Fruit fly (Drosophila melanogaster): ENCODE measurements around the gene mtgo.
A peak's percentile ranks its signal among the peaks of the same experiment; 100 is the strongest.

The mtgo gene

DNA sequence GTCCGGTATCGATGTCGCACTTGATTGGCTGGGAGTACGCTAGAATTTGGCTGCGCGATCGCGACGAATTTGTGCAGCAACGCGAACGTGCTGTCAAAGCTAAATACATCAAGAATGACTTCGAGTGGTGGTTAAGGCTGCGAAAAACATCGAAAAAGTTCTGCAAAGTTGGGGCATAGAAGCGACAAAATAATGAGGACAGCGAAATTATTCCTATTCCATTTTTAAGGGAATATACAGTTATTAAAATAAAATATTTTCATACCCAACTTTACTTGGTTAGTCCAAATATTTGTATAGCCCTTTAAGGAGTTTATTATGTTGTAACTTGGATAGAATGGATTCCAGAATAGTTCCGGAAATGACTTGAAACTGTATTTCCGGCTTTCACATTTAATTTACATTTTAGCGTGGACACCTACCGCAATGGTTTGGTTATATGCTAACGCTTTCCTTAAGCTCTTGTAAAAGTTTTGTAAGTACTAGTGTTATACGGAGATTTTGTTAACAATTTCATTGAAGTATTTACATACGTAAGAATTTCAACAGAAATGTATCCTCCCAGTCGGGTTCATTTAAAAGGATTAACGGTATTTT, 1.7 kb upstream of the mtgo start (continued):
- TF ChIP-seq luna (GFP tag; optimal IDR thresholded peaks at IDR 0.05) (peak; percentile 84), CG7987 (GFP tag; optimal IDR thresholded peaks at IDR 0.05) (peak; percentile 96), sisA (GFP tag; IDR thresholded peaks at IDR 0.05) (no peak), sim (GFP tag; IDR thresholded peaks at IDR 0.05) (peak; percentile 46; the same call in 1 of the 2 replicates), CG1647 (GFP tag; optimal IDR thresholded peaks at IDR 0.05) (no peak)

- no peak for TF ChIP-seq repo (GFP tag; optimal IDR thresholded peaks at IDR 0.05)
- peak; percentile 96 for TF ChIP-seq z (GFP tag; IDR thresholded peaks at IDR 0.05)
- TF ChIP-seq CG1792 (GFP tag; optimal IDR thresholded peaks at IDR 0.05) = no peak
- peak; percentile 69 for TF ChIP-seq scrt (GFP tag; optimal IDR thresholded peaks at IDR 0.05)
- peak; percentile 25 to 34 for TF ChIP-seq Trl (optimal IDR thresholded peaks at IDR 0.05)
- no peak for TF ChIP-seq Trl (GFP tag; optimal IDR thresholded peaks at IDR 0.05)
These were observed 922 bp upstream of the mtgo start for dm6 chr2L:16543894-16544293.

DNA sequence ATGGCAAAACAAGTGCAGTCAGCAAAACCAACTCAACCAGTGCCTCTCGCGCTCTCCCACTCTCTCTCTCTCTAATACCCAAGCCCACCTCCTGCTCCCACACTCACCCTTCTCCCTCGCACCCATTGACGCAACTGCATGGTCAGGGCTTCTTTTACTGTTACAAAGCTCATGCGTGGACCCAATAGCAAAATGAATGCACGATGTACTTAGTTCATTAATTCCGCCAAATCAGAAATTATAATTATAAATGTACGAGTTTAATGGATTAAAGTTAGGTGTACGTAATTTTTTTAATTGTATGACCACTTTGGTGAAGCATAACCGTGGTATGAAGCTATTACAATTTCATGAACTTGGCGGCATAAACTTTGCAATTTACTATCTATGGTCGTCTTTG, 956 bp downstream of the mtgo start:
- TF ChIP-seq CG30431 (GFP tag; optimal IDR thresholded peaks at IDR 0.05) (no peak), en (GFP tag; optimal IDR thresholded peaks at IDR 0.05) (no peak), fd102C (GFP tag; optimal IDR thresholded peaks at IDR 0.05) (no peak), NFAT (GFP tag; IDR thresholded peaks at IDR 0.05) (no peak), oc (tag; optimal IDR thresholded peaks at IDR 0.05) (peak; percentile 55), dati (GFP tag; IDR thresholded peaks at IDR 0.05) (no peak), danr (GFP tag; IDR thresholded peaks at IDR 0.05) (no peak), CG15073 (GFP tag; optimal IDR thresholded peaks at IDR 0.05) (no peak), Ravus (GFP tag; IDR thresholded peaks at IDR 0.05) (no peak), CG16813 (GFP tag; IDR thresholded peaks at IDR 0.05; ENCODE audit: partially characterized antibody) (no peak), CG10431 (GFP tag; optimal IDR thresholded peaks at IDR 0.05) (no peak), CG10267 (tag; optimal IDR thresholded peaks at IDR 0.05) (peak; percentile 51), bab2 (GFP tag; optimal IDR thresholded peaks at IDR 0.05) (no peak), HLHmδ (GFP tag; optimal IDR thresholded peaks at IDR 0.05) (no peak), gcm (GFP tag; optimal IDR thresholded peaks at IDR 0.05) (peak; percentile 35), Dll (GFP tag; IDR thresholded peaks at IDR 0.05; ENCODE audit: partially characterized antibody) (no peak), Gsc (GFP tag; IDR thresholded peaks at IDR 0.05) (no peak), usp (GFP tag; optimal IDR thresholded peaks at IDR 0.05) (no peak), ro (GFP tag; IDR thresholded peaks at IDR 0.05) (no peak), fru (optimal IDR thresholded peaks at IDR 0.05) (no peak), br (optimal IDR thresholded peaks at IDR 0.05) (no peak), CG12071 (GFP tag; optimal IDR thresholded peaks at IDR 0.05) (peak; percentile 65), btn (GFP tag; optimal IDR thresholded peaks at IDR 0.05) (peak; percentile 11), CG10274 (GFP tag; optimal IDR thresholded peaks at IDR 0.05) (peak; percentile 13), CG7357 (GFP tag; IDR thresholded peaks at IDR 0.05) (no peak), ems (GFP tag; optimal IDR thresholded peaks at IDR 0.05) (peak; percentile 66), C15 (GFP tag; IDR thresholded peaks at IDR 0.05) (no peak), row (GFP tag; IDR thresholded peaks at IDR 0.05) (peak; percentile 70), CG14860 (GFP tag; IDR thresholded peaks at IDR 0.05; ENCODE audit: partially characterized antibody) (no peak), shn (GFP tag; optimal IDR thresholded peaks at IDR 0.05) (peak; percentile 31), CG10462 (GFP tag; optimal IDR thresholded peaks at IDR 0.05) (no peak), CG13287 (GFP tag; IDR thresholded peaks at IDR 0.05; ENCODE audit: partially characterized antibody) (no peak), cad (GFP tag; optimal IDR thresholded peaks at IDR 0.05) (no peak), Dp (GFP tag; optimal IDR thresholded peaks at IDR 0.05) (no peak), Dek (tag; optimal IDR thresholded peaks at IDR 0.05) (peak; percentile 57), dm (GFP tag; optimal IDR thresholded peaks at IDR 0.05) (no peak), gro (GFP tag; optimal IDR thresholded peaks at IDR 0.05) (peak; percentile 65), cg (GFP tag; optimal IDR thresholded peaks at IDR 0.05) (no peak), CG14965 (GFP tag; optimal IDR thresholded peaks at IDR 0.05; ENCODE audit: borderline replicate concordance) (no peak)

Measured in whole organism, embryonic.